Worm (Caenorhabditis elegans): ENCODE measurements around the gene sor-3.

sor-3 gene

DNA sequence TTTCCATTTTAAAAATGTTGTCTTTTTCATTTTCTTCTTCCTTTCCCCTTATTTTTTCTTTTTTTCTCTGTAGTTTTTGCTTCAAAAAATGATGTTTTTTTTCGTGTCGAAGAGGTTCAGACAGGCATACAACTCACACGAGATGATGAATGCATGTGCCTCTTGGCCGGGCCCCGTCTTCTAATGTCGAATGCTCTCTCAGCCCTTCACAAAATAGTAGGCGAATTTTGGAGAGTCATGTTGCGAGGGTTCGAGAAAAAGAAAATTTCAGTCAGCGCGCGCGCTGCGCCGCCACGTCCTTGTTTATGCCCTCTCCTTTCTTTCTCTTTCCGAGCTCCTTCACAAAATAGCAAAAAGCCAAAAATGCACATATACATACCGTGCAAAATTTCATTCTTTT lies 29.4 kb upstream of the sor-3 start (continued):
- TF ChIP-seq ama-1 (optimal IDR thresholded peaks at IDR 0.05) (peak; percentile 7), nhr-77 (tag; optimal IDR thresholded peaks at IDR 0.05) (no peak), unc-55 (GFP tag; optimal IDR thresholded peaks at IDR 0.05) (peak; percentile 72), lin-39 (tag; optimal IDR thresholded peaks at IDR 0.05) (no peak), peb-1 (tag; optimal IDR thresholded peaks at IDR 0.05) (no peak), blmp-1 (tag; optimal IDR thresholded peaks at IDR 0.05; ENCODE audit: insufficient read depth) (no peak), nhr-11 (tag; optimal IDR thresholded peaks at IDR 0.05) (no peak), lin-13 (GFP tag; optimal IDR thresholded peaks at IDR 0.05) (peak; percentile 42), sma-9 (GFP tag; optimal IDR thresholded peaks at IDR 0.05) (peak; percentile 64), sma-9 (tag; optimal IDR thresholded peaks at IDR 0.05) (no peak), nhr-129 (tag; optimal IDR thresholded peaks at IDR 0.05) (peak; percentile 77), ZK546.5 (tag; optimal IDR thresholded peaks at IDR 0.05) (no peak), nhr-21 (tag; optimal IDR thresholded peaks at IDR 0.05) (peak; percentile 20), crh-2 (tag; optimal IDR thresholded peaks at IDR 0.05) (peak; percentile 87), elt-3 (tag; optimal IDR thresholded peaks at IDR 0.05) (no peak), snpc-4 (tag; optimal IDR thresholded peaks at IDR 0.05) (no peak), mab-5 (tag; optimal IDR thresholded peaks at IDR 0.05) (no peak), nhr-237 (tag; optimal IDR thresholded peaks at IDR 0.05) (no peak), unc-39 (tag; optimal IDR thresholded peaks at IDR 0.05) (no peak), ceh-16 (tag; optimal IDR thresholded peaks at IDR 0.05) (no peak), dmd-4 (tag; optimal IDR thresholded peaks at IDR 0.05) (no peak), sma-3 (GFP tag; optimal IDR thresholded peaks at IDR 0.05) (no peak), mdl-1 (tag; optimal IDR thresholded peaks at IDR 0.05) (peak; percentile 84 to 96), C34F6.9 (tag; optimal IDR thresholded peaks at IDR 0.05) (peak; percentile 83)

DNA sequence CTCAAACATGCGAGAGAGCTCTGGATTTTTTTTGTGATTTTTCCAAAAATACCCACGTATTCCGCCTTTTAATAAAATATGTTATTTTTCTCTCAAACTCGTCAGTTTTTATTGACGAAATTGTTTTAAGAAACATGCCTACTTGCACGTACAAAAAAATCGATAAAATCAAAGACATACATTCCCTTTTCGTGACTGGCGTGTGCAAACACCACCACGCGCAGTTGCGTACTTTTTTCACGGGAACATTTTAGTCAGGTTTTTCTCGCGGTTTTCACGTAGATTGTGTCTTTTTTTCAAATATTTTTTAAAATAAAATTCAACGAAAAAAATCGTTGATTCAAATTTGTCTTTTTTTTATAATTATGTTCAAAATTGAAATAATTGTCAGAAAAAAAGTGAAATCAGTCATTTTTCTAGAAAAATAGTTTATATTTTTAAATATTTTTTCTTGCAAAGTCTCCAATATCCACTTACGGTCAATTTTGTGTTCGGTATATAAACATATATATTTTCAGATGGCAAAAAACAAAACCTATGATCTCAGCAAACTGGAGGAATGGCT lies 27.7 kb upstream of the sor-3 start, which contains the start of gene M02E1.1:
Gene M02E1.1, plus strand, starts transcription at position 515 of the 565 bp plus-strand sequence.
- TF ChIP-seq nhr-77 (tag; optimal IDR thresholded peaks at IDR 0.05) (no peak), unc-62 (GFP tag; optimal IDR thresholded peaks at IDR 0.05) (no peak), mab-5 (tag; optimal IDR thresholded peaks at IDR 0.05) (no peak), nhr-10 (tag; optimal IDR thresholded peaks at IDR 0.05) (no peak), C34F6.9 (tag; optimal IDR thresholded peaks at IDR 0.05) (peak; percentile 54), nhr-25 (tag; optimal IDR thresholded peaks at IDR 0.05) (peak; percentile 18), ztf-4 (tag; optimal IDR thresholded peaks at IDR 0.05) (no peak), nhr-23 (tag; optimal IDR thresholded peaks at IDR 0.05) (no peak), blmp-1 (tag; optimal IDR thresholded peaks at IDR 0.05; ENCODE audit: insufficient read depth) (no peak), lin-39 (tag; optimal IDR thresholded peaks at IDR 0.05) (no peak), nhr-12 (tag; optimal IDR thresholded peaks at IDR 0.05) (no peak), nhr-129 (tag; optimal IDR thresholded peaks at IDR 0.05) (peak; percentile 32), crh-2 (tag; optimal IDR thresholded peaks at IDR 0.05) (peak; percentile 26), elt-3 (tag; optimal IDR thresholded peaks at IDR 0.05) (no peak), gmeb-1 (tag; optimal IDR thresholded peaks at IDR 0.05) (peak; percentile 24), dmd-4 (tag; optimal IDR thresholded peaks at IDR 0.05) (no peak), peb-1 (tag; optimal IDR thresholded peaks at IDR 0.05) (no peak), ztf-1 (GFP tag; conservative IDR thresholded peaks at IDR 0.05) (no peak), lin-11 (tag; optimal IDR thresholded peaks at IDR 0.05) (no peak), nhr-6 (tag; optimal IDR thresholded peaks at IDR 0.05) (no peak), nhr-11 (tag; optimal IDR thresholded peaks at IDR 0.05) (no peak), unc-55 (GFP tag; optimal IDR thresholded peaks at IDR 0.05) (peak; percentile 43), fos-1 (tag; optimal IDR thresholded peaks at IDR 0.05) (peak; percentile 40), skn-1 (tag; optimal IDR thresholded peaks at IDR 0.05) (no peak), snpc-4 (tag; optimal IDR thresholded peaks at IDR 0.05) (no peak), lsy-2 (tag; optimal IDR thresholded peaks at IDR 0.05) (peak in 1 of 2 experiments; percentile 48), ama-1 (optimal IDR thresholded peaks at IDR 0.05) (no peak), sma-3 (GFP tag; optimal IDR thresholded peaks at IDR 0.05) (no peak), lin-13 (GFP tag; optimal IDR thresholded peaks at IDR 0.05) (peak; percentile 8), F13H6.1 (tag; optimal IDR thresholded peaks at IDR 0.05) (peak; percentile 8), ceh-82 (tag; optimal IDR thresholded peaks at IDR 0.05) (no peak), mbf-1 (tag; optimal IDR thresholded peaks at IDR 0.05) (no peak), nhr-237 (tag; optimal IDR thresholded peaks at IDR 0.05) (no peak)

DNA sequence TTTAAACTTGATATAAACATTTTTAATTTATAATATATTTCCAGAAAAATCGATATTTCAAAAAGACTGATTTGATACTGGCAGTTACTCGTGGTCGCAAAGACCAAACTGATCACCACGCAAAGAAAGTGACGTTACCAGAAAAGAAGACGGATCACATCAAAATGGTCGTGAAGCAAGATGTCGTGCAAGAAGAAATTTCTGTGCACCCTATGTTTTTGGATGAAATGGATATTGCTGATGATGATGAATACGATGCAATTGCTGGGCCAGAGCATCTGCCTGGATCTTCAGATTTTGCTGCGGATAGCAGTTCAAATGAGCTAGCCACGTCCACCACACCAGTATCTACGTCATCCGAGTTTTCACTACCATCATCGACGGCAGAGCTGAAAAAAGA lies 24.7 kb upstream of the sor-3 start:
- TF ChIP-seq lin-13 (GFP tag; optimal IDR thresholded peaks at IDR 0.05) (no peak), nhr-25 (tag; optimal IDR thresholded peaks at IDR 0.05) (no peak), fos-1 (tag; optimal IDR thresholded peaks at IDR 0.05) (no peak), peb-1 (tag; optimal IDR thresholded peaks at IDR 0.05) (no peak), ztf-4 (tag; optimal IDR thresholded peaks at IDR 0.05) (no peak), snpc-4 (tag; optimal IDR thresholded peaks at IDR 0.05) (no peak), ZK546.5 (tag; optimal IDR thresholded peaks at IDR 0.05) (no peak), elt-1 (tag; optimal IDR thresholded peaks at IDR 0.05) (no peak), dmd-4 (tag; optimal IDR thresholded peaks at IDR 0.05) (no peak), blmp-1 (tag; optimal IDR thresholded peaks at IDR 0.05; ENCODE audit: insufficient read depth) (no peak), nhr-11 (tag; optimal IDR thresholded peaks at IDR 0.05) (no peak), alr-1 (tag; optimal IDR thresholded peaks at IDR 0.05) (no peak), crh-2 (tag; optimal IDR thresholded peaks at IDR 0.05) (no peak), mab-5 (tag; optimal IDR thresholded peaks at IDR 0.05) (no peak), nhr-129 (tag; optimal IDR thresholded peaks at IDR 0.05) (no peak), ztf-11 (tag; optimal IDR thresholded peaks at IDR 0.05) (no peak), lin-39 (tag; optimal IDR thresholded peaks at IDR 0.05) (no peak), C34F6.9 (tag; optimal IDR thresholded peaks at IDR 0.05) (no peak)
